Fruit fly (Drosophila melanogaster) whole organism, prepupa: ENCODE results near the gene Bulli.
A peak's percentile ranks its signal among the peaks of the same experiment; 100 is the strongest.

Experiments
- Blimp-1 ChIP-seq: fragments of 200-800 bp; sonication (Bioruptor generic); optimal IDR thresholded peaks from 3 replicates; lab custom pipeline; 2017; ENCODE audit warnings: missing biosample characterization, missing genetic modification characterization, mild to moderate bottlenecking, moderate library complexity, missing genetic modification reagents
- CG10631 ChIP-seq: fragments of 200-800 bp; sonication (Bioruptor generic); optimal IDR thresholded peaks from 2 replicates; lab custom pipeline; 2016; ENCODE audit warnings: missing biosample characterization, missing genetic modification characterization
- CG11294 ChIP-seq: fragments of 200-800 bp; sonication (Bioruptor generic); IDR thresholded peaks from 2 replicates; pipeline ENCODE4 v1.3.6; 2022; ENCODE audit warnings: missing biosample characterization, missing genetic modification characterization
- CG11762 ChIP-seq: fragments of 200-800 bp; sonication (Bioruptor generic); optimal IDR thresholded peaks from 3 replicates; lab custom pipeline; 2016; ENCODE audit warnings: missing biosample characterization, missing genetic modification characterization; ENCODE audit not compliant: insufficient read depth
- CG1621 ChIP-seq: fragments of 200-800 bp; sonication (Bioruptor generic); optimal IDR thresholded peaks from 3 replicates; lab custom pipeline; 2018; ENCODE audit warnings: missing biosample characterization, mild to moderate bottlenecking, missing genetic modification characterization
- CG3032 ChIP-seq: fragments of 200-800 bp; optimal IDR thresholded peaks from 2 replicates; lab custom pipeline; 2019; ENCODE audit warnings: missing biosample characterization, mild to moderate bottlenecking, missing genetic modification characterization, moderate library complexity
- CG31627 ChIP-seq: fragments of 200-800 bp; sonication (Bioruptor generic); optimal IDR thresholded peaks from 3 replicates; lab custom pipeline; 2016; ENCODE audit warnings: missing biosample characterization, missing genetic modification characterization
- CG32006 ChIP-seq: fragments of 200-800 bp; sonication (Bioruptor generic); optimal IDR thresholded peaks from 3 replicates; lab custom pipeline; 2017; ENCODE audit warnings: missing biosample characterization, mild to moderate bottlenecking, missing genetic modification characterization
- CG34406 ChIP-seq: fragments of 200-800 bp; sonication (Bioruptor generic); optimal IDR thresholded peaks from 3 replicates; lab custom pipeline; 2016; ENCODE audit warnings: missing biosample characterization, missing genetic modification characterization
- CG3919 ChIP-seq: fragments of 200-800 bp; sonication (Bioruptor generic); optimal IDR thresholded peaks from 3 replicates; lab custom pipeline; 2016; ENCODE audit warnings: missing biosample characterization, missing genetic modification characterization
- CG4318 ChIP-seq: fragments of 200-800 bp; sonication (Bioruptor generic); optimal IDR thresholded peaks from 3 replicates; lab custom pipeline; 2017; ENCODE audit warnings: missing biosample characterization, mild to moderate bottlenecking, missing genetic modification characterization
- CG6163 ChIP-seq: fragments of 200-800 bp; sonication (Bioruptor generic); IDR thresholded peaks from 3 replicates; pipeline ENCODE4 v1.3.6; 2022; ENCODE audit warnings: missing biosample characterization, missing genetic modification characterization
- CG6276 ChIP-seq: fragments of 200-800 bp; sonication (Bioruptor generic); optimal IDR thresholded peaks from 2 replicates; lab custom pipeline; 2017; ENCODE audit warnings: missing biosample characterization, mild to moderate bottlenecking, missing genetic modification characterization
- CG6792 ChIP-seq: fragments of 200-800 bp; sonication (Bioruptor generic); optimal IDR thresholded peaks from 3 replicates; lab custom pipeline; 2016; ENCODE audit warnings: missing biosample characterization, missing genetic modification characterization
- CG6808 ChIP-seq: fragments of 200-800 bp; sonication (Bioruptor generic); optimal IDR thresholded peaks from 3 replicates; lab custom pipeline; 2017; ENCODE audit warnings: missing biosample characterization, missing genetic modification characterization, mild to moderate bottlenecking, moderate library complexity, missing genetic modification reagents
- CG6854 ChIP-seq: fragments of 200-800 bp; sonication (Bioruptor generic); optimal IDR thresholded peaks from 2 replicates; lab custom pipeline; 2017; ENCODE audit warnings: missing biosample characterization, mild to moderate bottlenecking, missing genetic modification characterization
- CG7368 ChIP-seq: fragments of 200-800 bp; sonication (Bioruptor generic); optimal IDR thresholded peaks from 3 replicates; lab custom pipeline; 2016; ENCODE audit warnings: missing biosample characterization, missing genetic modification characterization
- CG8119 ChIP-seq: fragments of 200-800 bp; sonication (Bioruptor generic); IDR thresholded peaks from 3 replicates; pipeline ENCODE4 v1.3.6; 2022; ENCODE audit warnings: missing biosample characterization, missing genetic modification characterization
- CG8319 ChIP-seq: fragments of 200-800 bp; sonication (Bioruptor generic); optimal IDR thresholded peaks from 3 replicates; lab custom pipeline; 2016; ENCODE audit warnings: missing biosample characterization, missing genetic modification characterization
- CG8632 ChIP-seq: fragments of 200-800 bp; sonication (Bioruptor generic); optimal IDR thresholded peaks from 3 replicates; lab custom pipeline; 2016; ENCODE audit warnings: missing biosample characterization, missing genetic modification characterization
- CG9139 ChIP-seq: fragments of 200-800 bp; sonication (Bioruptor generic); optimal IDR thresholded peaks from 3 replicates; lab custom pipeline; 2017; ENCODE audit warnings: missing biosample characterization, mild to moderate bottlenecking, missing genetic modification characterization
- Eip75B ChIP-seq: fragments of 200-800 bp; sonication (Bioruptor generic); optimal IDR thresholded peaks from 3 replicates; lab custom pipeline; 2016; ENCODE audit warnings: missing biosample characterization, missing genetic modification characterization
- Eip78C ChIP-seq: fragments of 200-800 bp; sonication (Bioruptor generic); peaks from one replicate; lab custom pipeline; 2016; ENCODE audit warnings: missing biosample characterization, missing genetic modification characterization
- Ets21C ChIP-seq: fragments of 200-800 bp; sonication (Bioruptor generic); optimal IDR thresholded peaks from 3 replicates; lab custom pipeline; 2016; ENCODE audit warnings: missing biosample characterization, missing genetic modification characterization
- Ets96B ChIP-seq: fragments of 200-800 bp; optimal IDR thresholded peaks from 2 replicates; lab custom pipeline; 2019; ENCODE audit warnings: missing biosample characterization, mild to moderate bottlenecking, missing genetic modification characterization, moderate library complexity
- Gug ChIP-seq: fragments of 200-800 bp; sonication (Bioruptor generic); IDR thresholded peaks from 2 replicates; pipeline ENCODE4 v1.3.6; 2022; ENCODE audit warnings: missing biosample characterization, missing genetic modification characterization
- Hr38 ChIP-seq: sonication (Bioruptor generic); optimal IDR thresholded peaks from 2 replicates; lab custom pipeline; 2016; ENCODE audit warnings: missing biosample characterization, missing genetic modification characterization
- Hr39 ChIP-seq: fragments of 200-800 bp; sonication (Bioruptor generic); optimal IDR thresholded peaks from 2 replicates; lab custom pipeline; 2016; ENCODE audit warnings: missing biosample characterization, missing genetic modification characterization
- Hr4 ChIP-seq: fragments of 200-800 bp; sonication (Bioruptor generic); optimal IDR thresholded peaks from 3 replicates; lab custom pipeline; 2016; ENCODE audit warnings: missing biosample characterization, missing genetic modification characterization
- Lpt ChIP-seq: fragments of 200-800 bp; sonication (Bioruptor generic); optimal IDR thresholded peaks from 3 replicates; lab custom pipeline; 2016; ENCODE audit warnings: missing biosample characterization, missing genetic modification characterization
- Met ChIP-seq: fragments of 200-800 bp; sonication (Bioruptor generic); optimal IDR thresholded peaks from 3 replicates; lab custom pipeline; 2016; ENCODE audit warnings: missing biosample characterization, missing genetic modification characterization
- Smox ChIP-seq: fragments of 200-800 bp; sonication (Bioruptor generic); optimal IDR thresholded peaks from 3 replicates; lab custom pipeline; 2016; ENCODE audit warnings: missing biosample characterization, missing genetic modification characterization
- Sox102F ChIP-seq: fragments of 200-800 bp; sonication (Bioruptor generic); optimal IDR thresholded peaks from 2 replicates; lab custom pipeline; 2016; ENCODE audit warnings: missing biosample characterization, mild to moderate bottlenecking, missing genetic modification characterization
- Sox14 ChIP-seq: fragments of 200-800 bp; sonication (Bioruptor generic); optimal IDR thresholded peaks from 3 replicates; lab custom pipeline; 2016; ENCODE audit warnings: missing biosample characterization, missing genetic modification characterization
- Sox15 ChIP-seq: fragments of 200-800 bp; sonication (Bioruptor generic); optimal IDR thresholded peaks from 3 replicates; lab custom pipeline; 2016; ENCODE audit warnings: missing biosample characterization, missing genetic modification characterization
- cyc ChIP-seq: fragments of 200-800 bp; sonication (Bioruptor generic); optimal IDR thresholded peaks from 3 replicates; lab custom pipeline; 2016; ENCODE audit warnings: missing biosample characterization, missing genetic modification characterization
- dac ChIP-seq: fragments of 200-800 bp; sonication (Bioruptor generic); optimal IDR thresholded peaks from 2 replicates; lab custom pipeline; 2017; ENCODE audit warnings: missing biosample characterization, mild to moderate bottlenecking, missing genetic modification characterization
- esn ChIP-seq: fragments of 200-800 bp; sonication (Bioruptor generic); optimal IDR thresholded peaks from 2 replicates; lab custom pipeline; 2016; ENCODE audit warnings: missing biosample characterization, mild to moderate bottlenecking, missing genetic modification characterization, moderate library complexity
- fd59A ChIP-seq: fragments of 200-800 bp; sonication (Bioruptor generic); optimal IDR thresholded peaks from 2 replicates; lab custom pipeline; 2017; ENCODE audit warnings: missing biosample characterization, mild to moderate bottlenecking, missing genetic modification characterization, missing genetic modification reagents
- fd85E ChIP-seq: fragments of 200-800 bp; sonication (Bioruptor generic); optimal IDR thresholded peaks from 3 replicates; lab custom pipeline; 2016; ENCODE audit warnings: missing biosample characterization, missing genetic modification characterization
- fkh ChIP-seq: fragments of 200-800 bp; sonication (Bioruptor generic); optimal IDR thresholded peaks from 3 replicates; lab custom pipeline; 2017; ENCODE audit warnings: missing biosample characterization, mild to moderate bottlenecking, missing genetic modification characterization, moderate library complexity
- lz ChIP-seq: fragments of 200-800 bp; sonication (Bioruptor generic); optimal IDR thresholded peaks from 3 replicates; lab custom pipeline; 2016; ENCODE audit warnings: missing biosample characterization, missing genetic modification characterization
- net ChIP-seq: fragments of 200-800 bp; sonication (Bioruptor generic); optimal IDR thresholded peaks from 3 replicates; lab custom pipeline; 2016; ENCODE audit warnings: missing biosample characterization, missing genetic modification characterization
- pdm3 ChIP-seq: fragments of 200-800 bp; sonication (Bioruptor generic); optimal IDR thresholded peaks from 3 replicates; lab custom pipeline; 2016; ENCODE audit warnings: missing biosample characterization, missing genetic modification characterization
- salr ChIP-seq, 2 experiments: fragments of 200-800 bp; sonication (Bioruptor generic); optimal IDR thresholded peaks; 3 replicates each; lab custom pipeline; 2016 to 2018; ENCODE audit warnings: missing biosample characterization in 2 of 2, missing genetic modification characterization in 2 of 2, mild to moderate bottlenecking in 1 of 2
- spab ChIP-seq: fragments of 200-800 bp; sonication (Bioruptor generic); optimal IDR thresholded peaks from 2 replicates; lab custom pipeline; 2017; ENCODE audit warnings: missing biosample characterization, mild to moderate bottlenecking, missing genetic modification characterization, missing genetic modification reagents
- svp ChIP-seq: fragments of 200-800 bp; sonication (Bioruptor generic); peaks from one replicate; lab custom pipeline; 2016; ENCODE audit warnings: missing biosample characterization, missing genetic modification characterization
- topi ChIP-seq: fragments of 200-800 bp; sonication (Bioruptor generic); optimal IDR thresholded peaks from 3 replicates; lab custom pipeline; 2016; ENCODE audit warnings: missing biosample characterization, missing genetic modification characterization
- vri ChIP-seq: fragments of 200-800 bp; sonication (Bioruptor generic); optimal IDR thresholded peaks from 3 replicates; lab custom pipeline; 2016; ENCODE audit warnings: missing biosample characterization, mild to moderate bottlenecking, missing genetic modification characterization

Bulli gene

DNA sequence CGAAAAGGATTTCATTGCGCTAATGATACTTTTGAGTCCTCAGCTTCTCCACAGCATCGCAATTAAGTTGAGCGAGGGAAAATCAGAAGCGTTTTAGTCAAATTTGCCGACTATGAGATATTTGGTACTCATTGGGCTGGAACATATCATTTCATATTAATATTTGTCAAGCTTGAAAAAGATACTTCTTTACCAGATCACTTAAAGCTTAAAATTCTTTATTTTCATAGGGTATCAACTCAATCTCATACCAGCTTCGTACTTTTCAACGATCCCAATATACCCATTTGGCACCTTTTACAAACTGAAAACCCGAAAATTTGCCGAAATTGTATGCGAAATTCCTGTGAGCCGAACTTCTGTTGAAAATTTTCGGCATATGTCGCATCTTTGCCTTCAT, 16.7 kb upstream of the Bulli start (continued):
- TF ChIP-seq CG8319 (GFP tag; lab: Kevin White, UChicago) (peak; percentile 45), CG32006 (GFP tag; lab: Kevin White, UChicago) (no peak), CG31627 (GFP tag; lab: Kevin White, UChicago) (peak; percentile 87), Lpt (GFP tag; lab: Kevin White, UChicago) (no peak), CG3919 (GFP tag; lab: Kevin White, UChicago) (peak; percentile 35), Ets96B (tag; lab: Kevin White, UChicago) (no peak), Sox15 (GFP tag; lab: Kevin White, UChicago) (peak; percentile 63), Ets21C (GFP tag; lab: Kevin White, UChicago) (peak; percentile 71), CG8632 (GFP tag; lab: Kevin White, UChicago) (peak; percentile 50), cyc (peak; percentile 56), CG4318 (GFP tag; lab: Kevin White, UChicago) (no peak), CG10631 (GFP tag; lab: Kevin White, UChicago) (peak; percentile 32), CG6808 (no peak), vri (peak; percentile 56), esn (GFP tag; lab: Kevin White, UChicago) (peak; percentile 83), Eip78C (GFP tag; lab: Kevin White, UChicago) (peak; percentile 85), lz (GFP tag; lab: Kevin White, UChicago) (peak; percentile 71), CG6854 (no peak), CG11762 (no peak), fd59A (GFP tag; lab: Kevin White, UChicago) (no peak), Hr4 (GFP tag; lab: Kevin White, UChicago) (no peak), spab (GFP tag; lab: Kevin White, UChicago) (no peak), svp (GFP tag; lab: Kevin White, UChicago) (peak; percentile 66), CG6163 (GFP tag; lab: Robert Waterston, UW) (no peak), Hr38 (GFP tag; lab: Kevin White, UChicago) (no peak)

DNA sequence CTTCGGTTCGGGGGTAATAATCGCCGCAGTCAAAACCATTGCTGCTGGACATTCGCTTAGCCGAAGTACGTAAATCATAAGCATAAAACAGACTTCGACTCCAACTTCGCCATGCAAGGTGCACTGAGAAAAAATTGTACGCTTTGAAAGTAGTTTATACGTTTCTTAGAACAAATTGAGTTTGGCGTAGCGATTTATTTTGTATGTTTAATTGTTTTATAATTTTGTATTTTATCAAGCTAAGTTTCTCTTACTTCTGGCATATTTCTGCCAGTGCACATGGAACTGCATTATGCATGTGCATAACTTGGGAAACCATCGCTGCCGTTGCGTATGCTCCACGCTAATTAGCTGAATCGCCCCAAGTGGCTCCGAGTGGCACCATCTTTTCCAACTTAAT, 5.6 kb upstream of the Bulli start:
- TF ChIP-seq spab (GFP tag; lab: Kevin White, UChicago) (peak; percentile 53), Hr4 (GFP tag; lab: Kevin White, UChicago) (peak; percentile 94), Hr39 (peak; percentile 37), lz (GFP tag; lab: Kevin White, UChicago) (peak; percentile 36), CG6854 (no peak), CG3032 (tag; lab: Kevin White, UChicago) (peak; percentile 59), Blimp-1 (no peak), Smox (peak; percentile 4), CG10631 (GFP tag; lab: Kevin White, UChicago) (peak; percentile 64), dac (peak; percentile 76), Sox102F (GFP tag; lab: Kevin White, UChicago) (no peak), net (GFP tag; lab: Kevin White, UChicago) (peak; percentile 73), fd59A (GFP tag; lab: Kevin White, UChicago) (peak; percentile 9), Sox14 (GFP tag; lab: Kevin White, UChicago) (peak; percentile 62), salr (GFP tag; optimal IDR thresholded peaks at IDR 0.05; lab: Kevin White, UChicago) (peak in 1 of 2 experiments; percentile 81), Gug (peak; percentile 92), pdm3 (GFP tag; lab: Kevin White, UChicago) (peak; percentile 81), fkh (GFP tag; lab: Kevin White, UChicago) (no peak), CG6276 (GFP tag; lab: Kevin White, UChicago) (peak; percentile 89), CG11294 (GFP tag; lab: Robert Waterston, UW) (peak; percentile 83), CG9139 (GFP tag; lab: Kevin White, UChicago) (peak; percentile 18), CG1621 (tag; lab: Kevin White, UChicago) (peak; percentile 8), Ets21C (GFP tag; lab: Kevin White, UChicago) (peak; percentile 16), CG7368 (GFP tag; lab: Kevin White, UChicago) (peak; percentile 42), CG11762 (peak; percentile 67), CG34406 (GFP tag; lab: Kevin White, UChicago) (peak; percentile 48), Eip75B (GFP tag; lab: Kevin White, UChicago) (peak; percentile 67), CG3919 (GFP tag; lab: Kevin White, UChicago) (peak; percentile 79), Hr38 (GFP tag; lab: Kevin White, UChicago) (peak; percentile 58), CG8119 (GFP tag; lab: Robert Waterston, UW) (peak; percentile 93), Met (GFP tag; lab: Kevin White, UChicago) (peak; percentile 19), topi (GFP tag; lab: Kevin White, UChicago) (peak; percentile 51), CG32006 (GFP tag; lab: Kevin White, UChicago) (peak; percentile 90), Lpt (GFP tag; lab: Kevin White, UChicago) (peak; percentile 81), CG6792 (GFP tag; lab: Kevin White, UChicago) (peak; percentile 47), esn (GFP tag; lab: Kevin White, UChicago) (peak; percentile 41), fd85E (GFP tag; lab: Kevin White, UChicago) (no peak)
